Worm (Caenorhabditis elegans) whole organism, L3 larva: ENCODE results near the gene irld-26.

ENCODE experiments used
- aly-2 ChIP-seq: fragments of 150-350 bp; optimal IDR thresholded peaks from 2 replicates; lab custom pipeline; 2014; ENCODE audit warnings: missing biosample characterization, missing genetic modification characterization
- ama-1 ChIP-seq: fragments of 150-350 bp; optimal IDR thresholded peaks from 2 replicates; lab custom pipeline; 2018
- ceh-28 ChIP-seq: fragments of 150-350 bp; optimal IDR thresholded peaks from 2 replicates; lab custom pipeline; 2014; ENCODE audit warnings: missing biosample characterization, missing genetic modification reagents, missing genetic modification characterization
- daf-12 ChIP-seq: fragments of 150-350 bp; optimal IDR thresholded peaks from 2 replicates; lab custom pipeline; 2014; ENCODE audit warnings: missing biosample characterization, missing genetic modification reagents, missing genetic modification characterization
- egl-27 ChIP-seq: sonication (generic microtip); optimal IDR thresholded peaks from 4 replicates; lab custom pipeline; 2017; ENCODE audit warnings: missing biosample characterization, missing genetic modification reagents, missing genetic modification characterization
- elt-1 ChIP-seq: fragments of 150-350 bp; optimal IDR thresholded peaks from 2 replicates; lab custom pipeline; 2014; ENCODE audit warnings: missing biosample characterization, missing genetic modification characterization
- nhr-11 ChIP-seq: fragments of 150-350 bp; optimal IDR thresholded peaks from 2 replicates; lab custom pipeline; 2014; ENCODE audit warnings: missing biosample characterization, missing genetic modification characterization
- nhr-237 ChIP-seq: fragments of 150-350 bp; optimal IDR thresholded peaks from 2 replicates; lab custom pipeline; 2014; ENCODE audit warnings: missing biosample characterization, missing genetic modification characterization
- pqm-1 ChIP-seq: fragments of 150-350 bp; optimal IDR thresholded peaks from 2 replicates; lab custom pipeline; 2017; ENCODE audit warnings: missing biosample characterization, missing genetic modification characterization, inconsistent platforms
- sea-2 ChIP-seq: fragments of 150-350 bp; sonication (generic microtip); optimal IDR thresholded peaks from 4 replicates; lab custom pipeline; 2014; ENCODE audit warnings: missing biosample characterization, missing genetic modification reagents, missing genetic modification characterization

DNA sequence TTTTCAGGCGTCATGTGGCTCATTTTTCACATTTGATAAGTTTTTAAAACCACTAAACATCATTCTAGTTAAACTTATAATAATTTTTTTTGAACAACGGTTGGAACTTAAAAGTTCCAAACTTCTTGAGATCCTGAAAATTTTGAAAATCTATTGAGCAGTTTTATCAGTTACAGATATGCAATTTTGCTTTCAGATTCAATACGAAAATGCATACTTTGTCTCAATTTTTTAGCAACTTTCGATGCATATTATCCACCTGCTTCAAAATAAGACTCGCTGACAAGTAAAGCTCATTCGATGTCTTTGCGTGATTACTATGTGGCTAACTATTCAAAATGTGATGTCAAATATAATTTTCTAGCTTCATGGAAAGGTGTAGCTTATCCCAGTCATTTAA lies 41.6 kb downstream of the irld-26 start, which contains the start of gene srh-95:
- no peak for TF ChIP-seq egl-27 (tag; lab: Kevin White, UChicago)
- TF ChIP-seq sea-2 = no peak
- TF ChIP-seq aly-2 (tag; lab: Kevin White, UChicago) = no peak
- no peak for TF ChIP-seq pqm-1 (tag; lab: Kevin White, UChicago)
- no peak for TF ChIP-seq nhr-237
- no peak for TF ChIP-seq nhr-11 (tag; lab: Kevin White, UChicago)
- no peak for TF ChIP-seq elt-1 (tag; lab: Kevin White, UChicago)
- no peak for TF ChIP-seq daf-12 (tag; lab: Kevin White, UChicago)
- no peak for TF ChIP-seq ama-1 (lab: Kevin White, UChicago)
- no peak for TF ChIP-seq ceh-28 (tag; lab: Kevin White, UChicago)
